Fruit fly (Drosophila melanogaster) whole organism, embryonic: ENCODE results near the gene CG10660.

Experiments
- Bgb ChIP-seq: fragments of 200-800 bp; sonication (Bioruptor generic); IDR thresholded peaks from 2 replicates; pipeline ENCODE4 v1.3.6; 2022; ENCODE audit warnings: missing biosample characterization, missing genetic modification characterization; ENCODE audit not compliant: partially characterized antibody
- CG10267 ChIP-seq: fragments of 200-800 bp; sonication (Bioruptor generic); optimal IDR thresholded peaks from 2 replicates; lab custom pipeline; 2018; ENCODE audit warnings: missing biosample characterization, mild to moderate bottlenecking, missing genetic modification characterization, moderate library complexity
- CG11560 ChIP-seq: fragments of 200-800 bp; sonication (Bioruptor generic); IDR thresholded peaks from 3 replicates; pipeline ENCODE4 v1.3.6; 2022; ENCODE audit warnings: missing biosample characterization, missing genetic modification characterization
- CG12071 ChIP-seq: fragments of 200-800 bp; sonication (Bioruptor generic); optimal IDR thresholded peaks from 3 replicates; lab custom pipeline; 2018; ENCODE audit warnings: missing biosample characterization, mild to moderate bottlenecking, missing genetic modification characterization
- CG1233 ChIP-seq: fragments of 200-800 bp; sonication (Bioruptor generic); optimal IDR thresholded peaks from 4 replicates; lab custom pipeline; 2018; ENCODE audit warnings: missing biosample characterization, mild to moderate bottlenecking, missing genetic modification characterization
- CG14710 ChIP-seq: fragments of 200-800 bp; sonication (Bioruptor generic); optimal IDR thresholded peaks from 3 replicates; lab custom pipeline; 2019; ENCODE audit warnings: missing biosample characterization, mild to moderate bottlenecking, missing genetic modification characterization, moderate library complexity
- CG1603 ChIP-seq: fragments of 200-800 bp; sonication (Bioruptor generic); optimal IDR thresholded peaks from 2 replicates; lab custom pipeline; 2019; ENCODE audit warnings: missing biosample characterization, mild to moderate bottlenecking, missing genetic modification characterization, moderate library complexity
- CG17328 ChIP-seq: fragments of 200-800 bp; sonication (Bioruptor generic); IDR thresholded peaks from 2 replicates; pipeline ENCODE4 v1.3.6; 2022; ENCODE audit warnings: missing biosample characterization, missing genetic modification characterization
- CG30431 ChIP-seq: fragments of 200-800 bp; sonication (Bioruptor generic); optimal IDR thresholded peaks from 2 replicates; lab custom pipeline; 2017; ENCODE audit warnings: missing biosample characterization, missing genetic modification characterization
- CG31365 ChIP-seq: fragments of 200-800 bp; sonication (Bioruptor generic); optimal IDR thresholded peaks from 2 replicates; lab custom pipeline; 2018; ENCODE audit warnings: missing biosample characterization, mild to moderate bottlenecking, missing genetic modification characterization
- CG34376 ChIP-seq: fragments of 200-800 bp; sonication (Bioruptor generic); optimal IDR thresholded peaks from 2 replicates; lab custom pipeline; 2018; ENCODE audit warnings: missing biosample characterization, mild to moderate bottlenecking, missing genetic modification characterization
- CG43689 ChIP-seq: fragments of 200-800 bp; sonication (Bioruptor generic); IDR thresholded peaks from 2 replicates; pipeline ENCODE4 v1.3.6; 2022; ENCODE audit warnings: missing biosample characterization, missing genetic modification characterization
- CG4854 ChIP-seq: fragments of 200-800 bp; sonication (Bioruptor generic); optimal IDR thresholded peaks from 2 replicates; lab custom pipeline; 2016; ENCODE audit warnings: missing biosample characterization, missing genetic modification characterization, inconsistent platforms
- CG5245 ChIP-seq: fragments of 200-800 bp; sonication (Bioruptor generic); optimal IDR thresholded peaks from 3 replicates; lab custom pipeline; 2016; ENCODE audit warnings: missing biosample characterization, missing genetic modification characterization
- CG6765 ChIP-seq: fragments of 200-800 bp; sonication (Bioruptor generic); optimal IDR thresholded peaks from 3 replicates; lab custom pipeline; 2017; ENCODE audit warnings: missing biosample characterization, mild to moderate bottlenecking, missing genetic modification characterization
- CG9876 ChIP-seq: fragments of 200-800 bp; sonication (Bioruptor generic); optimal IDR thresholded peaks from 2 replicates; lab custom pipeline; 2016; ENCODE audit warnings: missing biosample characterization, missing genetic modification characterization
- Camta ChIP-seq: fragments of 200-800 bp; sonication (Bioruptor generic); optimal IDR thresholded peaks from 2 replicates; lab custom pipeline; 2016; ENCODE audit warnings: missing biosample characterization, missing genetic modification characterization
- CrebB ChIP-seq: fragments of 200-800 bp; sonication (Bioruptor generic); optimal IDR thresholded peaks from 3 replicates; lab custom pipeline; 2018; ENCODE audit warnings: missing biosample characterization, mild to moderate bottlenecking, missing genetic modification characterization
- D19B ChIP-seq: fragments of 200-800 bp; sonication (Bioruptor generic); optimal IDR thresholded peaks from 2 replicates; lab custom pipeline; 2017; ENCODE audit warnings: missing biosample characterization, mild to moderate bottlenecking, missing genetic modification characterization
- Dek ChIP-seq: fragments of 200-800 bp; sonication (Bioruptor generic); optimal IDR thresholded peaks from 3 replicates; lab custom pipeline; 2019; ENCODE audit warnings: missing biosample characterization, mild to moderate bottlenecking, missing genetic modification characterization, moderate library complexity
- Dref ChIP-seq: fragments of 200-800 bp; sonication (Bioruptor generic); IDR thresholded peaks from 2 replicates; pipeline ENCODE4 v1.3.6; 2022; ENCODE audit warnings: missing biosample characterization, missing genetic modification characterization
- Gug ChIP-seq: fragments of 200-800 bp; sonication (Bioruptor generic); IDR thresholded peaks from 4 replicates; pipeline ENCODE4 v1.3.6; 2022; ENCODE audit warnings: missing biosample characterization, missing genetic modification characterization
- Hmr ChIP-seq: fragments of 200-800 bp; sonication (Bioruptor generic); optimal IDR thresholded peaks from 3 replicates; lab custom pipeline; 2017; ENCODE audit warnings: mild to moderate bottlenecking, missing biosample characterization, missing genetic modification reagents, missing genetic modification characterization
- Hr51 ChIP-seq, 2 experiments: fragments of 200-800 bp; sonication (Bioruptor generic); optimal IDR thresholded peaks; 2 replicates in 1 of 2; 3 replicates in 1 of 2; lab custom pipeline; 2016 to 2018; ENCODE audit warnings: missing biosample characterization in 2 of 2, missing genetic modification characterization in 2 of 2, mild to moderate bottlenecking in 1 of 2, moderate library complexity in 1 of 2
- Lhr ChIP-seq: fragments of 200-800 bp; sonication (Bioruptor generic); optimal IDR thresholded peaks from 3 replicates; lab custom pipeline; 2017; ENCODE audit warnings: mild to moderate bottlenecking, missing biosample characterization, missing genetic modification reagents, missing genetic modification characterization
- MESR4 ChIP-seq: fragments of 200-800 bp; sonication (Bioruptor generic); optimal IDR thresholded peaks from 2 replicates; lab custom pipeline; 2018; ENCODE audit warnings: missing biosample characterization, mild to moderate bottlenecking, missing genetic modification characterization, moderate library complexity
- NK7.1 ChIP-seq: fragments of 200-800 bp; sonication (Bioruptor generic); optimal IDR thresholded peaks from 3 replicates; lab custom pipeline; 2016; ENCODE audit warnings: missing biosample characterization, missing genetic modification characterization
- Nf-YC ChIP-seq: fragments of 200-800 bp; optimal IDR thresholded peaks from 3 replicates; lab custom pipeline; 2019; ENCODE audit warnings: missing biosample characterization, mild to moderate bottlenecking, missing genetic modification characterization, moderate library complexity
- NfI ChIP-seq: fragments of 200-800 bp; sonication (Bioruptor generic); optimal IDR thresholded peaks from 3 replicates; lab custom pipeline; 2018; ENCODE audit warnings: missing biosample characterization, mild to moderate bottlenecking, missing genetic modification characterization, moderate library complexity
- ato ChIP-seq: fragments of 200-800 bp; sonication (Bioruptor generic); IDR thresholded peaks from 2 replicates; pipeline ENCODE4 v1.3.6; 2022; ENCODE audit warnings: missing biosample characterization, missing genetic modification characterization; ENCODE audit not compliant: partially characterized antibody
- bowl ChIP-seq: fragments of 200-800 bp; sonication (Bioruptor generic); IDR thresholded peaks from 2 replicates; pipeline ENCODE4 v1.3.6; 2022; ENCODE audit warnings: missing biosample characterization, missing genetic modification characterization
- cas ChIP-seq: fragments of 200-800 bp; sonication (Bioruptor generic); IDR thresholded peaks from 2 replicates; pipeline ENCODE4 v1.3.6; 2022; ENCODE audit warnings: missing biosample characterization, missing genetic modification characterization
- dan ChIP-seq: fragments of 200-800 bp; sonication (Bioruptor generic); IDR thresholded peaks from 2 replicates; pipeline ENCODE4 v1.3.6; 2022; ENCODE audit warnings: missing biosample characterization, missing genetic modification characterization
- disco-r ChIP-seq: fragments of 200-800 bp; sonication (Bioruptor generic); optimal IDR thresholded peaks from 2 replicates; lab custom pipeline; 2016; ENCODE audit warnings: missing biosample characterization, missing genetic modification characterization
- emc ChIP-seq: fragments of 200-800 bp; sonication (Bioruptor generic); optimal IDR thresholded peaks from 2 replicates; lab custom pipeline; 2016; ENCODE audit warnings: missing biosample characterization, missing genetic modification characterization
- eve ChIP-seq, 2 experiments: fragments of >200 bp; optimal IDR thresholded peaks; 2 replicates each; lab custom pipeline; 2017; ENCODE audit warnings: missing biosample characterization in 2 of 2, missing genetic modification characterization in 2 of 2
- fd102C ChIP-seq: fragments of 200-800 bp; sonication (Bioruptor generic); optimal IDR thresholded peaks from 2 replicates; lab custom pipeline; 2018; ENCODE audit warnings: missing biosample characterization, mild to moderate bottlenecking, missing genetic modification characterization, moderate library complexity
- h ChIP-seq: fragments of >200 bp; optimal IDR thresholded peaks from 2 replicates; lab custom pipeline; 2017
- klu ChIP-seq: fragments of 200-800 bp; sonication (Bioruptor generic); IDR thresholded peaks from 2 replicates; pipeline ENCODE4 v1.3.6; 2022; ENCODE audit warnings: missing biosample characterization, missing genetic modification characterization
- lbe ChIP-seq: fragments of 200-800 bp; sonication (Bioruptor generic); optimal IDR thresholded peaks from 2 replicates; lab custom pipeline; 2016; ENCODE audit warnings: missing biosample characterization, mild to moderate bottlenecking, missing genetic modification characterization
- lmd ChIP-seq: fragments of 200-800 bp; sonication (Bioruptor generic); IDR thresholded peaks from 2 replicates; pipeline ENCODE4 v1.3.6; 2022; ENCODE audit warnings: missing biosample characterization, missing genetic modification characterization
- maf-S ChIP-seq: fragments of 200-800 bp; sonication (Bioruptor generic); optimal IDR thresholded peaks from 2 replicates; lab custom pipeline; 2016; ENCODE audit warnings: missing biosample characterization, missing genetic modification characterization
- pros ChIP-seq: fragments of 200-800 bp; sonication (Bioruptor generic); optimal IDR thresholded peaks from 3 replicates; lab custom pipeline; 2019; ENCODE audit warnings: missing biosample characterization, mild to moderate bottlenecking, missing genetic modification characterization, moderate library complexity
- run ChIP-seq: fragments of 200-800 bp; sonication (Bioruptor generic); optimal IDR thresholded peaks from 3 replicates; lab custom pipeline; 2018; ENCODE audit warnings: missing biosample characterization, mild to moderate bottlenecking, missing genetic modification characterization
- schlank ChIP-seq: fragments of 200-800 bp; sonication (Bioruptor generic); optimal IDR thresholded peaks from 2 replicates; lab custom pipeline; 2018; ENCODE audit warnings: missing biosample characterization, mild to moderate bottlenecking, missing genetic modification characterization
- scrt ChIP-seq: fragments of 200-800 bp; sonication (Bioruptor generic); optimal IDR thresholded peaks from 2 replicates; lab custom pipeline; 2018; ENCODE audit warnings: missing biosample characterization, mild to moderate bottlenecking, missing genetic modification characterization, moderate library complexity
- sd ChIP-seq: fragments of 200-800 bp; sonication (Bioruptor generic); optimal IDR thresholded peaks from 3 replicates; lab custom pipeline; 2018; ENCODE audit warnings: missing biosample characterization, mild to moderate bottlenecking, missing genetic modification characterization, moderate library complexity
- sisA ChIP-seq: fragments of 200-800 bp; sonication (Bioruptor generic); IDR thresholded peaks from 2 replicates; pipeline ENCODE4 v1.3.6; 2022; ENCODE audit warnings: missing biosample characterization, missing genetic modification characterization
- slou ChIP-seq: fragments of 200-800 bp; sonication (Bioruptor generic); optimal IDR thresholded peaks from 3 replicates; lab custom pipeline; 2016; ENCODE audit warnings: missing biosample characterization, missing genetic modification characterization
- usp ChIP-seq: fragments of >200 bp; optimal IDR thresholded peaks from 2 replicates; lab custom pipeline; 2017; ENCODE audit warnings: missing biosample characterization, missing genetic modification characterization

CG10660 gene

dm6 chr3L:12490418-12491035, at the start of gene CG10660 (continued):
- TF ChIP-seq bowl (peak; percentile 66; the same call in 1 of the 2 replicates), scrt (peak; percentile 69), CG14710 (tag; lab: Kevin White, UChicago) (peak; percentile 81), fd102C (GFP tag; lab: Kevin White, UChicago) (no peak), CG1603 (peak; percentile 96), Lhr (peak; percentile 66), CG5245 (GFP tag; lab: Kevin White, UChicago) (peak; percentile 90), Dek (tag; lab: Kevin White, UChicago) (peak; percentile 86), D19B (peak; percentile 61), disco-r (GFP tag; lab: Kevin White, UChicago) (no peak), Camta (GFP tag; lab: Kevin White, UChicago) (peak; percentile 49), run (tag; lab: Kevin White, UChicago) (peak; percentile 89), CG9876 (no peak), Hr51 (GFP tag; optimal IDR thresholded peaks at IDR 0.05; lab: Kevin White, UChicago) (peak; percentile 71 to 94), sisA (GFP tag; lab: Robert Waterston, UW) (peak; percentile 87), CG43689 (GFP tag; lab: Robert Waterston, UW) (0 out of 2 replicates have a peak, but pooled peaks have one; percentile 18), CrebB (tag; lab: Kevin White, UChicago) (peak; percentile 84), CG11560 (0 out of 3 replicates have a peak, but pooled peaks have one; percentile 43), CG30431 (GFP tag; lab: Kevin White, UChicago) (peak; percentile 73), MESR4 (GFP tag; lab: Kevin White, UChicago) (peak; percentile 39), Dref (no peak), CG4854 (GFP tag; lab: Kevin White, UChicago) (peak; percentile 77), pros (GFP tag; lab: Kevin White, UChicago) (no peak), Bgb (GFP tag; lab: Robert Waterston, UW) (no peak), CG10267 (tag; lab: Kevin White, UChicago) (peak; percentile 83), CG12071 (GFP tag; lab: Kevin White, UChicago) (peak; percentile 89), maf-S (peak; percentile 55), usp (no peak), Nf-YC (tag; lab: Kevin White, UChicago) (peak; percentile 37), lbe (GFP tag; lab: Kevin White, UChicago) (peak; percentile 80), h (no peak), lmd (GFP tag; lab: Robert Waterston, UW) (peak; percentile 83), emc (no peak), NfI (GFP tag; lab: Kevin White, UChicago) (peak; percentile 81), CG1233 (GFP tag; lab: Kevin White, UChicago) (peak; percentile 79), eve (GFP tag; optimal IDR thresholded peaks at IDR 0.05; lab: Kevin White, UChicago) (peak in 1 of 2 experiments; percentile 94), klu (GFP tag; lab: Robert Waterston, UW) (peak; percentile 23; the same call in 1 of the 2 replicates), sd (tag; lab: Kevin White, UChicago) (peak; percentile 23), Hmr (GFP tag; lab: Kevin White, UChicago) (peak; percentile 89), Gug (GFP tag; lab: Robert Waterston, UW) (peak; percentile 63; the same call in 2 of the 4 replicates), CG34376 (GFP tag; lab: Kevin White, UChicago) (peak; percentile 22), CG6765 (peak; percentile 36), slou (GFP tag; lab: Kevin White, UChicago) (no peak), CG17328 (GFP tag; lab: Robert Waterston, UW) (peak; percentile 93), NK7.1 (GFP tag; lab: Kevin White, UChicago) (peak; percentile 54), dan (GFP tag; lab: Robert Waterston, UW) (no peak), ato (GFP tag; lab: Robert Waterston, UW) (no peak), CG31365 (peak; percentile 64), cas (peak; percentile 51; the same call in 1 of the 2 replicates), schlank (tag; lab: Kevin White, UChicago) (peak; percentile 64)
